Fruit fly (Drosophila melanogaster) whole organism, prepupa: ENCODE data around the gene CG42821.

Experiments used
- CG10631 ChIP-seq: fragments of 200-800 bp; sonication (Bioruptor generic); optimal IDR thresholded peaks from 2 replicates; lab custom pipeline; 2016; ENCODE audit warnings: missing biosample characterization, missing genetic modification characterization
- CG11762 ChIP-seq: fragments of 200-800 bp; sonication (Bioruptor generic); optimal IDR thresholded peaks from 3 replicates; lab custom pipeline; 2016; ENCODE audit warnings: missing biosample characterization, missing genetic modification characterization; ENCODE audit not compliant: insufficient read depth
- CG34406 ChIP-seq: fragments of 200-800 bp; sonication (Bioruptor generic); optimal IDR thresholded peaks from 3 replicates; lab custom pipeline; 2016; ENCODE audit warnings: missing biosample characterization, missing genetic modification characterization
- CG3919 ChIP-seq: fragments of 200-800 bp; sonication (Bioruptor generic); optimal IDR thresholded peaks from 3 replicates; lab custom pipeline; 2016; ENCODE audit warnings: missing biosample characterization, missing genetic modification characterization
- Eip93F ChIP-seq: fragments of 200-800 bp; sonication (Bioruptor generic); optimal IDR thresholded peaks from 2 replicates; lab custom pipeline; 2016; ENCODE audit warnings: missing biosample characterization, mild to moderate bottlenecking, missing genetic modification characterization
- Ets21C ChIP-seq: fragments of 200-800 bp; sonication (Bioruptor generic); optimal IDR thresholded peaks from 3 replicates; lab custom pipeline; 2016; ENCODE audit warnings: missing biosample characterization, missing genetic modification characterization
- Hr38 ChIP-seq: sonication (Bioruptor generic); optimal IDR thresholded peaks from 2 replicates; lab custom pipeline; 2016; ENCODE audit warnings: missing biosample characterization, missing genetic modification characterization
- Hr4 ChIP-seq: fragments of 200-800 bp; sonication (Bioruptor generic); optimal IDR thresholded peaks from 3 replicates; lab custom pipeline; 2016; ENCODE audit warnings: missing biosample characterization, missing genetic modification characterization
- Lpt ChIP-seq: fragments of 200-800 bp; sonication (Bioruptor generic); optimal IDR thresholded peaks from 3 replicates; lab custom pipeline; 2016; ENCODE audit warnings: missing biosample characterization, missing genetic modification characterization
- Smox ChIP-seq: fragments of 200-800 bp; sonication (Bioruptor generic); optimal IDR thresholded peaks from 3 replicates; lab custom pipeline; 2016; ENCODE audit warnings: missing biosample characterization, missing genetic modification characterization
- fkh ChIP-seq: fragments of 200-800 bp; sonication (Bioruptor generic); optimal IDR thresholded peaks from 3 replicates; lab custom pipeline; 2017; ENCODE audit warnings: missing biosample characterization, mild to moderate bottlenecking, missing genetic modification characterization, moderate library complexity
- topi ChIP-seq: fragments of 200-800 bp; sonication (Bioruptor generic); optimal IDR thresholded peaks from 3 replicates; lab custom pipeline; 2016; ENCODE audit warnings: missing biosample characterization, missing genetic modification characterization
- vri ChIP-seq: fragments of 200-800 bp; sonication (Bioruptor generic); optimal IDR thresholded peaks from 3 replicates; lab custom pipeline; 2016; ENCODE audit warnings: missing biosample characterization, mild to moderate bottlenecking, missing genetic modification characterization

DNA sequence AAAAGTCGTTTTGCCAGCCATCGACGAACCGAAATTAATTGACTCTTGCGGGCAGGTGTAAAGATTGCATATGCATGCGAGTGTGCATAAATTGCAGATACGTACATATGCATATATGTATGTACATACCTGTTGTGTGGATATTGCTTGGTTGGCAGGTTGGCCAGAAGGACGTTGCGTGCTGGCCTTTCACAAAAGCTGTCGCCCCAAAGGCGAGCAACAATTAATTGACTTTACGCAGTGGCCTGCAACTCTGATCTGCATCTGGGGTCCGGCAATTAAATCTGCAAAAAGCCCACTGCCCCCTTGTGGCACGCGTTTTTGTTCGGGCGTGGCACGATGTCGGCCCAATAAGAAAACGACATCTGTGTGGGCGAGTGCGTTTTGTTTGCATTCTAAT lies 20.2 kb downstream of the CG42821 start:
- no peak for TF ChIP-seq Ets21C (GFP tag; lab: Kevin White, UChicago)
- TF ChIP-seq CG10631, result no peak
- no peak for TF ChIP-seq fkh
- no peak for TF ChIP-seq vri (GFP tag; lab: Kevin White, UChicago)
- TF ChIP-seq Hr38 (GFP tag; lab: Kevin White, UChicago), result no peak
- no peak for TF ChIP-seq Eip93F (GFP tag; lab: Kevin White, UChicago)
- no peak for TF ChIP-seq Lpt (GFP tag; lab: Kevin White, UChicago)
- no peak for TF ChIP-seq Hr4 (GFP tag; lab: Kevin White, UChicago)
- no peak for TF ChIP-seq CG34406 (GFP tag; lab: Kevin White, UChicago)
- no peak for TF ChIP-seq CG11762 (GFP tag; lab: Kevin White, UChicago)
- no peak for TF ChIP-seq Smox
- TF ChIP-seq topi (GFP tag; lab: Kevin White, UChicago), result no peak
- TF ChIP-seq CG3919 (GFP tag; lab: Kevin White, UChicago), result no peak
